Fruit fly (Drosophila melanogaster): ENCODE data around the gene Bsg.

- peak; percentile 2 to 43 for TF ChIP-seq foxo (GFP tag; optimal IDR thresholded peaks at IDR 0.05)
- TF ChIP-seq pan (optimal IDR thresholded peaks at IDR 0.05), result no peak
- peak; percentile 39 for TF ChIP-seq Vsx2 (GFP tag; optimal IDR thresholded peaks at IDR 0.05; ENCODE audit: partially characterized antibody)
- peak; percentile 44 for TF ChIP-seq br (GFP tag; optimal IDR thresholded peaks at IDR 0.05)
- no peak for TF ChIP-seq Myc (optimal IDR thresholded peaks at IDR 0.05)
- TF ChIP-seq Hnf4 (GFP tag; optimal IDR thresholded peaks at IDR 0.05), result no peak
- TF ChIP-seq GATAd (GFP tag; optimal IDR thresholded peaks at IDR 0.05), result no peak
Measured at dm6 chr2L:8088025-8088789, 5.0 kb downstream of the Bsg start.

Measured in whole organism, wandering third instar larva.